Worm (Caenorhabditis elegans): Measurements from ENCODE around the gene D2007.1.

Gene D2007.1

DNA sequence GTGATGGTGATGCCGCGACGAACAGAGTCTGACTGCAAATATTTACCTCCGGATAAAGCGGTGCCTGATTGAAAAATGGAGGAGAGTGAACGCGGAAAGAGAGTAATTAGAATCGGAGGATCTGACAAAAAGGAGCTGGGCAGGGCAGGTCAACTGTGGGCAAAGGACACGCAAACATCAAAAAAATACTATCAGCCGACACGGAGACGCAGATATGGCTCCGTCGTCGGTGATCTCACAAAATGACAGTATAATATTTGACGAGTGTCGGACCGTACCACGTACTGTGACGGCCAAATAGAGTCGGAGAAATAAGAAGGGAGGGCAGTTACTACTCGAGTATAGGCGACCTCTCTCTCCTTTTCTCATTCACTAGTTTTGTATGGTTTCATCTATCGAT, 22.8 kb upstream of the D2007.1 start:
- TF ChIP-seq egl-43 (GFP tag; IDR thresholded peaks at IDR 0.05) (0 out of 2 replicates have a peak, but pooled peaks have one; percentile 16), tra-1 (GFP tag; IDR thresholded peaks at IDR 0.05) (no peak), ceh-82 (tag; optimal IDR thresholded peaks at IDR 0.05) (no peak), mes-2 (tag; optimal IDR thresholded peaks at IDR 0.05; ENCODE audit: poor library complexity, severe bottlenecking) (peak; percentile 6), mxl-3 (GFP tag; optimal IDR thresholded peaks at IDR 0.05) (no peak), hif-1 (tag; optimal IDR thresholded peaks at IDR 0.05) (no peak), mxl-2 (GFP tag; conservative IDR thresholded peaks at IDR 0.05) (no peak), unc-62 (GFP tag; optimal IDR thresholded peaks at IDR 0.05 in 1 of 2) (peak in 1 of 2 experiments; percentile 41), unc-62 (tag; optimal IDR thresholded peaks at IDR 0.05) (no peak), daf-8 (GFP tag; IDR thresholded peaks at IDR 0.05) (no peak), Y75B8A.6 (GFP tag; IDR thresholded peaks at IDR 0.05) (no peak), daf-16 (GFP tag; optimal IDR thresholded peaks at IDR 0.05) (no peak), daf-16 (tag; optimal IDR thresholded peaks at IDR 0.05) (no peak), aha-1 (tag) (no peak), egl-27 (tag; optimal IDR thresholded peaks at IDR 0.05) (no peak)

DNA sequence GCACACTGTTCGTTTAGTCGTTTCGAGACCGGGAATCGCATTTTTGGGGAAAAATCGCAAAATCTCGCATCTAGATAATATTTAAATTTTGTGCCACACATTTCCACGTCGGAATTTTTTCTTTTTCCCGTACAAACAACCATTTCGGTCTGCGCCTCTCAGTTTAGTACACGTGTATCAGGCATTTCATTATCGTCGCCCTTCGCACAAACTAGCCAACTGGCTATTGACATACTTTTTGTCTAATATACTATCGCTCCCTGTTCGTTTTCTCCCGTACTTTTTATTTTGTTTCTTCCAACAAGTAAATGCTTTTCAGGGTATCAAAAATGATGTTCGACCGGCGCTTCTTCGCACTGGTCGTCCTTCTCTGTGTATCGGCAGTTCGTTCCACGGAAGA, 21.9 kb upstream of the D2007.1 start, which contains the start of gene C14B9.2:
C14B9.2 (plus strand) TSS at position 320 of the 400 bp plus-strand sequence.
- TF ChIP-seq lin-1 (GFP tag; IDR thresholded peaks at IDR 0.05) = no peak
- TF ChIP-seq attf-4 (tag; optimal IDR thresholded peaks at IDR 0.05) = no peak
- peak; percentile 75 for TF ChIP-seq mxl-3 (GFP tag; optimal IDR thresholded peaks at IDR 0.05)
- no peak for TF ChIP-seq hlh-30 (tag; optimal IDR thresholded peaks at IDR 0.05; ENCODE audit: insufficient read depth)
- no peak for TF ChIP-seq F44E2.7 (GFP tag; IDR thresholded peaks at IDR 0.05)
- no peak for TF ChIP-seq nhr-237 (tag; optimal IDR thresholded peaks at IDR 0.05)
- no peak for TF ChIP-seq T26A8.4 (GFP tag; IDR thresholded peaks at IDR 0.05)
- no peak for TF ChIP-seq R02D3.7 (tag; optimal IDR thresholded peaks at IDR 0.05)
- no peak for TF ChIP-seq mdl-1 (tag; optimal IDR thresholded peaks at IDR 0.05)
- TF ChIP-seq saeg-2 (GFP tag; IDR thresholded peaks at IDR 0.05) = no peak
- no peak for TF ChIP-seq zip-2 (tag; optimal IDR thresholded peaks at IDR 0.05)
- TF ChIP-seq daf-16 (GFP tag; optimal IDR thresholded peaks at IDR 0.05) = no peak
- TF ChIP-seq daf-16 (tag; optimal IDR thresholded peaks at IDR 0.05) = peak; percentile 78
- no peak for TF ChIP-seq skn-1 (tag; optimal IDR thresholded peaks at IDR 0.05)
- TF ChIP-seq nhr-48 (tag; optimal IDR thresholded peaks at IDR 0.05) = no peak
- no peak for TF ChIP-seq lin-15B (tag; optimal IDR thresholded peaks at IDR 0.05)
- peak in 1 of 2 experiments; percentile 16 for TF ChIP-seq lsy-2 (tag; optimal IDR thresholded peaks at IDR 0.05)
- no peak for TF ChIP-seq sdz-12 (GFP tag; optimal IDR thresholded peaks at IDR 0.05)
- no peak for TF ChIP-seq egl-27 (tag; optimal IDR thresholded peaks at IDR 0.05)
- TF ChIP-seq mep-1 (tag; optimal IDR thresholded peaks at IDR 0.05) = no peak
- no peak for TF ChIP-seq cey-2 (tag; optimal IDR thresholded peaks at IDR 0.05; ENCODE audit: borderline replicate concordance, insufficient read depth)
- TF ChIP-seq nhr-28 (tag; optimal IDR thresholded peaks at IDR 0.05) = peak; percentile 54
- no peak for TF ChIP-seq hlh-11 (tag; optimal IDR thresholded peaks at IDR 0.05)
- no peak for TF ChIP-seq nhr-102 (tag; optimal IDR thresholded peaks at IDR 0.05)
- TF ChIP-seq arid-1 (GFP tag; conservative IDR thresholded peaks at IDR 0.05) = no peak
- no peak for TF ChIP-seq tag-97 (GFP tag; IDR thresholded peaks at IDR 0.05)
- no peak for TF ChIP-seq mes-2 (tag; optimal IDR thresholded peaks at IDR 0.05; ENCODE audit: poor library complexity, severe bottlenecking)
- no peak for TF ChIP-seq tra-1 (GFP tag; IDR thresholded peaks at IDR 0.05)
- no peak for TF ChIP-seq nhr-10 (tag; optimal IDR thresholded peaks at IDR 0.05)

DNA sequence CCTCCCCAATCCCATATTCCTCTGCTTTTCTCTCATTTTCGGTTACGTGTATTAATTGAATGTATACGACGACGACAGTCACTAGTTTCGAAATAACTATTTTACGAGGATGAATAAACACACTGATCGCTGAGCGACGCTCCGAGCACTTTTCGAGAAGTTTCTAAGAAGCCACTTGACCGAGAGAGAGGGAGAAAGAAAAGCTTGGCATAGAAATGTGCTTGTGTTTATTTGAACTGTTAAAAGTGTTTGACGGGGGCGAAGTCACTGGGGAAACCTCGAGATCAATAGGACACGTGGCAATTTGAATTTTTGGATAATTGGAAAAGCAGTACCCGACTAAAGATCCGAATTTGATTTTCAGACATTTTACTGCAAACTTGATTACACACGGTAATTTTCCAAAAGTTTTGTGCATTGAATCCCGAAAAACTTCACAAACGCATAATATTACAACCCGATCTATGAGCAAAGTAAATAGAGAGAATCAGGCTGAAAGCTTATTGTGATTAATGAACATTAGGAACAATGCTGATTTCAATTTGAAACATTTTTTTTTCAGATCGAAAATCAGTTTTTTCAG, 18.7 kb upstream of the D2007.1 start:
- TF ChIP-seq fkh-10 (GFP tag; optimal IDR thresholded peaks at IDR 0.05) = no peak
- no peak for TF ChIP-seq ctbp-1 (GFP tag; IDR thresholded peaks at IDR 0.05)
- TF ChIP-seq daf-8 (GFP tag; IDR thresholded peaks at IDR 0.05) = no peak
- TF ChIP-seq pqm-1 (tag; optimal IDR thresholded peaks at IDR 0.05) = no peak
- TF ChIP-seq ceh-82 (tag; optimal IDR thresholded peaks at IDR 0.05) = no peak
- TF ChIP-seq ZK546.5 (tag; optimal IDR thresholded peaks at IDR 0.05) = no peak
- no peak for TF ChIP-seq spr-1 (tag; optimal IDR thresholded peaks at IDR 0.05)
- TF ChIP-seq aly-2 (tag; optimal IDR thresholded peaks at IDR 0.05) = no peak
- TF ChIP-seq F10B5.3 (tag; optimal IDR thresholded peaks at IDR 0.05) = no peak
- no peak for TF ChIP-seq nhr-10 (tag; optimal IDR thresholded peaks at IDR 0.05)
- TF ChIP-seq unc-130 (GFP tag; optimal IDR thresholded peaks at IDR 0.05) = no peak
- TF ChIP-seq mep-1 (tag; optimal IDR thresholded peaks at IDR 0.05) = no peak
- no peak for TF ChIP-seq dmd-8 (GFP tag; IDR thresholded peaks at IDR 0.05)
- TF ChIP-seq nhr-76 (tag; optimal IDR thresholded peaks at IDR 0.05) = no peak
- TF ChIP-seq arid-1 (GFP tag; conservative IDR thresholded peaks at IDR 0.05) = no peak
- peak in 1 of 2 experiments; percentile 12 for TF ChIP-seq lsy-2 (tag; optimal IDR thresholded peaks at IDR 0.05)
- TF ChIP-seq ZK337.2 (GFP tag; IDR thresholded peaks at IDR 0.05) = no peak

All from whole organism, L4 larva.